Fruit fly (Drosophila melanogaster) whole organism, embryonic: ENCODE results near the gene CG11382.

Experiments used
- ATbp ChIP-seq: fragments of 200-800 bp; sonication (Bioruptor generic); optimal IDR thresholded peaks from 2 replicates; lab custom pipeline; 2017; ENCODE audit warnings: missing biosample characterization, mild to moderate bottlenecking, missing genetic modification characterization, missing genetic modification reagents
- Aef1 ChIP-seq: fragments of 200-800 bp; sonication (Bioruptor generic); IDR thresholded peaks from 3 replicates; pipeline ENCODE4 v1.3.6; 2022; ENCODE audit warnings: missing biosample characterization, missing genetic modification characterization
- CG10979 ChIP-seq: fragments of 200-800 bp; sonication (Bioruptor generic); optimal IDR thresholded peaks from 2 replicates; lab custom pipeline; 2018; ENCODE audit warnings: missing biosample characterization, mild to moderate bottlenecking, missing genetic modification characterization, moderate library complexity
- CG12236 ChIP-seq: fragments of 200-800 bp; sonication (Bioruptor generic); optimal IDR thresholded peaks from 2 replicates; lab custom pipeline; 2016; ENCODE audit warnings: missing biosample characterization, missing genetic modification characterization
- CG12744 ChIP-seq: fragments of 200-800 bp; sonication (Bioruptor generic); optimal IDR thresholded peaks from 2 replicates; lab custom pipeline; 2016; ENCODE audit warnings: missing biosample characterization, missing genetic modification characterization
- CG15514 ChIP-seq: fragments of 200-800 bp; sonication (Bioruptor generic); optimal IDR thresholded peaks from 3 replicates; lab custom pipeline; 2017; ENCODE audit warnings: missing biosample characterization, missing genetic modification characterization, mild to moderate bottlenecking, moderate library complexity, missing genetic modification reagents
- CG2712 ChIP-seq: fragments of 200-800 bp; optimal IDR thresholded peaks from 3 replicates; lab custom pipeline; 2019; ENCODE audit warnings: missing biosample characterization, mild to moderate bottlenecking, missing genetic modification characterization, moderate library complexity
- CG31388 ChIP-seq: fragments of 200-800 bp; sonication (Bioruptor generic); optimal IDR thresholded peaks from 2 replicates; lab custom pipeline; 2016; ENCODE audit warnings: missing biosample characterization, missing genetic modification characterization
- CG3281 ChIP-seq: fragments of 200-800 bp; sonication (Bioruptor generic); optimal IDR thresholded peaks from 3 replicates; lab custom pipeline; 2017; ENCODE audit warnings: missing biosample characterization, mild to moderate bottlenecking, missing genetic modification characterization
- CG5180 ChIP-seq: fragments of 200-800 bp; sonication (Bioruptor generic); optimal IDR thresholded peaks from 3 replicates; lab custom pipeline; 2017; ENCODE audit warnings: missing biosample characterization, missing genetic modification characterization, mild to moderate bottlenecking, moderate library complexity, missing genetic modification reagents
- CG6654 ChIP-seq: fragments of 200-800 bp; sonication (Bioruptor generic); optimal IDR thresholded peaks from 2 replicates; lab custom pipeline; 2017; ENCODE audit warnings: missing biosample characterization, mild to moderate bottlenecking, missing genetic modification characterization
- CG7372 ChIP-seq: fragments of 200-800 bp; sonication (Bioruptor generic); IDR thresholded peaks from 2 replicates; pipeline ENCODE4 v1.3.6; 2022; ENCODE audit warnings: missing biosample characterization, missing genetic modification characterization
- CG7786 ChIP-seq: fragments of 200-800 bp; sonication (Bioruptor generic); optimal IDR thresholded peaks from 2 replicates; lab custom pipeline; 2016; ENCODE audit warnings: missing biosample characterization, missing genetic modification characterization
- CG8944 ChIP-seq: fragments of 200-800 bp; sonication (Bioruptor generic); optimal IDR thresholded peaks from 3 replicates; lab custom pipeline; 2016; ENCODE audit warnings: missing biosample characterization, missing genetic modification characterization
- D19A ChIP-seq: fragments of 200-800 bp; optimal IDR thresholded peaks from 3 replicates; lab custom pipeline; 2019; ENCODE audit warnings: missing biosample characterization, mild to moderate bottlenecking, missing genetic modification characterization, moderate library complexity
- Dfd ChIP-seq, 2 experiments: fragments of >200 bp; optimal IDR thresholded peaks; 2 replicates each; lab custom pipeline; 2017; ENCODE audit warnings: missing biosample characterization in 2 of 2, missing genetic modification characterization in 2 of 2
- Ets97D ChIP-seq: fragments of 200-800 bp; sonication (Bioruptor generic); optimal IDR thresholded peaks from 3 replicates; lab custom pipeline; 2016; ENCODE audit warnings: missing biosample characterization, missing genetic modification characterization
- HLH54F ChIP-seq: fragments of 200-800 bp; sonication (Bioruptor generic); optimal IDR thresholded peaks from 3 replicates; lab custom pipeline; 2016; ENCODE audit warnings: missing biosample characterization, missing genetic modification characterization
- Hmx ChIP-seq: fragments of 200-800 bp; sonication (Bioruptor generic); optimal IDR thresholded peaks from 2 replicates; lab custom pipeline; 2016; ENCODE audit warnings: missing biosample characterization, missing genetic modification characterization
- Hsf ChIP-seq: fragments of 200-800 bp; sonication (Bioruptor generic); optimal IDR thresholded peaks from 3 replicates; lab custom pipeline; 2016; ENCODE audit warnings: missing biosample characterization, missing genetic modification characterization
- Mrtf ChIP-seq: fragments of 200-800 bp; sonication (Bioruptor generic); IDR thresholded peaks from 3 replicates; pipeline ENCODE4 v1.3.6; 2022; ENCODE audit warnings: missing biosample characterization, missing genetic modification characterization
- NFAT ChIP-seq: fragments of 200-800 bp; sonication (Bioruptor generic); IDR thresholded peaks from 2 replicates; pipeline ENCODE4 v1.3.6; 2022; ENCODE audit warnings: missing biosample characterization, missing genetic modification characterization
- Taf1 ChIP-seq: fragments of 200-800 bp; sonication (Bioruptor generic); IDR thresholded peaks from 2 replicates; pipeline ENCODE4 v1.3.6; 2022; ENCODE audit warnings: missing biosample characterization, missing genetic modification characterization
- Xrp1 ChIP-seq: fragments of 200-800 bp; sonication (Bioruptor generic); IDR thresholded peaks from 2 replicates; pipeline ENCODE4 v1.3.6; 2022; ENCODE audit warnings: missing biosample characterization, missing genetic modification characterization
- ab ChIP-seq: fragments of 200-800 bp; sonication (Bioruptor generic); optimal IDR thresholded peaks from 2 replicates; lab custom pipeline; 2016; ENCODE audit warnings: missing biosample characterization, missing genetic modification characterization
- bigmax ChIP-seq: fragments of 200-800 bp; sonication (Bioruptor generic); optimal IDR thresholded peaks from 2 replicates; lab custom pipeline; 2018; ENCODE audit warnings: missing biosample characterization, mild to moderate bottlenecking, missing genetic modification characterization
- chif ChIP-seq, 2 experiments: fragments of 200-800 bp; sonication (Bioruptor generic); optimal IDR thresholded peaks; 3 replicates each; lab custom pipeline; 2016; ENCODE audit warnings: missing biosample characterization in 2 of 2, missing genetic modification characterization in 2 of 2
- cwo ChIP-seq: fragments of 200-800 bp; sonication (Bioruptor generic); optimal IDR thresholded peaks from 3 replicates; lab custom pipeline; 2017; ENCODE audit warnings: missing biosample characterization, missing genetic modification characterization, mild to moderate bottlenecking, moderate library complexity, missing genetic modification reagents
- dysf ChIP-seq: fragments of 200-800 bp; sonication (Bioruptor generic); IDR thresholded peaks from 3 replicates; pipeline ENCODE4 v1.3.6; 2022; ENCODE audit warnings: missing biosample characterization, missing genetic modification characterization
- exex ChIP-seq: fragments of 200-800 bp; sonication (Bioruptor generic); optimal IDR thresholded peaks from 4 replicates; lab custom pipeline; 2018; ENCODE audit warnings: missing biosample characterization, mild to moderate bottlenecking, missing genetic modification characterization, moderate library complexity
- fd102C ChIP-seq: fragments of 200-800 bp; sonication (Bioruptor generic); optimal IDR thresholded peaks from 2 replicates; lab custom pipeline; 2018; ENCODE audit warnings: missing biosample characterization, mild to moderate bottlenecking, missing genetic modification characterization, moderate library complexity
- fd64A ChIP-seq: fragments of 200-800 bp; sonication (Bioruptor generic); optimal IDR thresholded peaks from 3 replicates; lab custom pipeline; 2018; ENCODE audit warnings: missing biosample characterization, mild to moderate bottlenecking, missing genetic modification characterization
- fu2 ChIP-seq: fragments of 200-800 bp; sonication (Bioruptor generic); optimal IDR thresholded peaks from 2 replicates; lab custom pipeline; 2016; ENCODE audit warnings: missing biosample characterization, missing genetic modification characterization
- hkb ChIP-seq, 2 experiments: fragments of 200-800 bp in 1 of 2; fragments of >200 bp in 1 of 2; sonication (Bioruptor generic) in 1 of 2; IDR thresholded peaks in 1 of 2; optimal IDR thresholded peaks in 1 of 2; 2 replicates each; pipeline versions ENCODE4 v1.3.6 to Lab custom; 2017 to 2022; ENCODE audit warnings: missing biosample characterization in 1 of 2, missing genetic modification characterization in 1 of 2
- ind ChIP-seq: fragments of 200-800 bp; sonication (Bioruptor generic); optimal IDR thresholded peaks from 3 replicates; lab custom pipeline; 2016; ENCODE audit warnings: missing biosample characterization, missing genetic modification characterization
- jigr1 ChIP-seq: fragments of 200-800 bp; sonication (Bioruptor generic); IDR thresholded peaks from 3 replicates; pipeline ENCODE4 v1.3.6; 2022; ENCODE audit warnings: missing biosample characterization, missing genetic modification characterization
- knrl ChIP-seq: fragments of 200-800 bp; sonication (Bioruptor generic); IDR thresholded peaks from 3 replicates; pipeline ENCODE4 v1.3.6; 2022; ENCODE audit warnings: missing biosample characterization, missing genetic modification characterization; ENCODE audit not compliant: partially characterized antibody
- mld ChIP-seq: fragments of 200-800 bp; sonication (Bioruptor generic); IDR thresholded peaks from 3 replicates; pipeline ENCODE4 v1.3.6; 2022; ENCODE audit warnings: missing biosample characterization, missing genetic modification characterization; ENCODE audit not compliant: partially characterized antibody
- nom ChIP-seq: fragments of 200-800 bp; sonication (Bioruptor generic); optimal IDR thresholded peaks from 2 replicates; lab custom pipeline; 2017; ENCODE audit warnings: missing biosample characterization, missing genetic modification characterization, mild to moderate bottlenecking, moderate library complexity, missing genetic modification reagents
- oc ChIP-seq: fragments of 200-800 bp; sonication (Bioruptor generic); optimal IDR thresholded peaks from 2 replicates; lab custom pipeline; 2018; ENCODE audit warnings: missing biosample characterization, mild to moderate bottlenecking, missing genetic modification characterization, moderate library complexity
- pan ChIP-seq, 4 experiments: fragments of >200 bp in 3 of 4; fragments of 200-800 bp in 1 of 4; sonication (Bioruptor generic) in 1 of 4; optimal IDR thresholded peaks in 3 of 4; IDR thresholded peaks in 1 of 4; 2 replicates each; pipeline versions ENCODE4 v1.3.6 to Lab custom; 2017 to 2022; ENCODE audit warnings: missing biosample characterization in 2 of 4, missing genetic modification characterization in 2 of 4, mixed read lengths in 1 of 4
- prd ChIP-seq, 3 experiments: fragments of >200 bp in 2 of 3; fragments of 200-800 bp in 1 of 3; sonication (Bioruptor generic) in 1 of 3; optimal IDR thresholded peaks in 2 of 3; IDR thresholded peaks in 1 of 3; 2 replicates in 2 of 3; 3 replicates in 1 of 3; pipeline versions ENCODE4 v1.3.6 to Lab custom; 2017 to 2022; ENCODE audit warnings: missing biosample characterization in 1 of 3, missing genetic modification characterization in 1 of 3
- rib ChIP-seq: fragments of 200-800 bp; sonication (Bioruptor generic); IDR thresholded peaks from 2 replicates; pipeline ENCODE4 v1.3.6; 2022; ENCODE audit warnings: missing biosample characterization, missing genetic modification characterization
- ssp ChIP-seq: fragments of 200-800 bp; sonication (Bioruptor generic); IDR thresholded peaks from 2 replicates; pipeline ENCODE4 v1.3.6; 2022; ENCODE audit warnings: missing biosample characterization, missing genetic modification characterization
- tup ChIP-seq: fragments of 200-800 bp; sonication (Bioruptor generic); optimal IDR thresholded peaks from 2 replicates; lab custom pipeline; 2016; ENCODE audit warnings: missing biosample characterization, mild to moderate bottlenecking, missing genetic modification characterization, moderate library complexity
- unc-4 ChIP-seq: fragments of 200-800 bp; sonication (Bioruptor generic); IDR thresholded peaks from 2 replicates; pipeline ENCODE4 v1.3.6; 2022; ENCODE audit warnings: missing biosample characterization, missing genetic modification characterization; ENCODE audit not compliant: partially characterized antibody

CG11382 gene

dm6 chrX:1234817-1235617 is 25.2 kb downstream of the CG11382 start (continued):
- peak; percentile 71 for TF ChIP-seq NFAT
- peak; percentile 82 for TF ChIP-seq HLH54F
- peak; percentile 62 for TF ChIP-seq tup (GFP tag; lab: Kevin White, UChicago)
- no peak for TF ChIP-seq bigmax (GFP tag; lab: Kevin White, UChicago)
- TF ChIP-seq Dfd (GFP tag; optimal IDR thresholded peaks at IDR 0.05; lab: Kevin White, UChicago) = no peak
- peak; percentile 84 for TF ChIP-seq CG10979 (tag; lab: Kevin White, UChicago)
- peak; percentile 100 for TF ChIP-seq D19A (tag; lab: Kevin White, UChicago)
- no peak for TF ChIP-seq prd (optimal IDR thresholded peaks at IDR 0.05; lab: Kevin White, UChicago)
- TF ChIP-seq prd (GFP tag; IDR thresholded peaks at IDR 0.05; lab: Robert Waterston, UW) = peak; percentile 90
- TF ChIP-seq fu2 (GFP tag; lab: Kevin White, UChicago) = peak; percentile 53
- peak; percentile 65 for TF ChIP-seq ind (GFP tag; lab: Kevin White, UChicago)
- peak; percentile 72 for TF ChIP-seq Aef1 (GFP tag; lab: Robert Waterston, UW)
- peak; percentile 55 to 78 for TF ChIP-seq chif (GFP tag; optimal IDR thresholded peaks at IDR 0.05; lab: Kevin White, UChicago)
- TF ChIP-seq dysf (GFP tag; lab: Robert Waterston, UW) = peak; percentile 87
- no peak for TF ChIP-seq ab (GFP tag; lab: Kevin White, UChicago)
- peak; percentile 47; the same call in 1 of the 2 replicates for TF ChIP-seq unc-4
- TF ChIP-seq fd102C = peak; percentile 50
- TF ChIP-seq jigr1 (GFP tag; lab: Robert Waterston, UW) = peak; percentile 64; the same call in 1 of the 3 replicates
- TF ChIP-seq pan (optimal IDR thresholded peaks at IDR 0.05; lab: Kevin White, UChicago) = peak in 1 of 2 experiments; percentile 66
- TF ChIP-seq pan (GFP tag; optimal IDR thresholded peaks at IDR 0.05 in 1 of 2, IDR thresholded peaks at IDR 0.05 in 1 of 2) = peak in 1 of 2 experiments; percentile 88
- TF ChIP-seq CG15514 = peak; percentile 77
- no peak; the same call in 1 of the 2 replicates for TF ChIP-seq CG7372 (GFP tag; lab: Robert Waterston, UW)
- no peak for TF ChIP-seq Hmx (GFP tag; lab: Kevin White, UChicago)
- peak; percentile 58 for TF ChIP-seq CG8944 (GFP tag; lab: Kevin White, UChicago)
- TF ChIP-seq Xrp1 (GFP tag; lab: Robert Waterston, UW) = peak; percentile 90
- peak; percentile 68 for TF ChIP-seq CG6654
- no peak for TF ChIP-seq rib
- TF ChIP-seq ssp = peak; percentile 74
- peak; percentile 31 for TF ChIP-seq exex (tag; lab: Kevin White, UChicago)
- TF ChIP-seq mld (GFP tag; lab: Robert Waterston, UW) = no peak
- peak; percentile 69 for TF ChIP-seq cwo (GFP tag; lab: Kevin White, UChicago)
- TF ChIP-seq CG3281 (GFP tag; lab: Kevin White, UChicago) = peak; percentile 61
- TF ChIP-seq ATbp (GFP tag; lab: Kevin White, UChicago) = peak; percentile 79
- TF ChIP-seq CG12744 = peak; percentile 64
- TF ChIP-seq CG7786 (GFP tag; lab: Kevin White, UChicago) = peak; percentile 68
- TF ChIP-seq Ets97D (GFP tag; lab: Kevin White, UChicago) = peak; percentile 8
- TF ChIP-seq Mrtf (GFP tag; lab: Robert Waterston, UW) = peak; percentile 74
- TF ChIP-seq hkb (optimal IDR thresholded peaks at IDR 0.05; lab: Kevin White, UChicago) = no peak
- peak; percentile 90 for TF ChIP-seq hkb (GFP tag; IDR thresholded peaks at IDR 0.05; lab: Robert Waterston, UW)
- no peak for TF ChIP-seq CG31388 (GFP tag; lab: Kevin White, UChicago)
- TF ChIP-seq CG2712 (tag; lab: Kevin White, UChicago) = peak; percentile 90
- peak; percentile 71 for TF ChIP-seq oc (tag; lab: Kevin White, UChicago)
- peak; percentile 52 for TF ChIP-seq CG5180
- peak; percentile 6 for TF ChIP-seq nom (GFP tag; lab: Kevin White, UChicago)
- TF ChIP-seq CG12236 (GFP tag; lab: Kevin White, UChicago) = no peak
- peak; percentile 61 for TF ChIP-seq Hsf
- peak; percentile 62; the same call in 1 of the 2 replicates for TF ChIP-seq Taf1 (GFP tag; lab: Robert Waterston, UW)
- TF ChIP-seq knrl = no peak
- peak; percentile 68 for TF ChIP-seq fd64A
